Worm (Caenorhabditis elegans): ENCODE data around the gene aco-2.

aco-2 gene

DNA sequence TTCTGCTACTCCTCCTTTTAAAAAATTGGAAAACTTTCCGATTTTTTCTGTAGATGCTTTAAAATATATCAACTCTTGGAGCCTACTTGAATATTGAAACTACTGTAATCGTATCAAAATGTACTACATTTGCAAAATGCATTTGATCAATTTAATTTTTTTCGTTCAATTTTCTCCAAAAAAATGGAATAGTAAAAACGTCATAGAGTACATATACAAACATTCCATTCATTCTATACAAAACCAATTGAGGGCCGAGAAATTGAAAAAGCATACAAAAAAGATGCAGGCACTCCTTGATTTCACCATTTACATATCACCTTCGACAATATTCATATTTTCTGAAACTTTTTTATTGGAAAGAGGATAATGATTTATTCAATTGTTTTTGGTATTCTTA lies 30.6 kb downstream of the aco-2 start, which contains the start of gene C06G4.6:
C06G4.6 (plus strand) TSS at position 301 of the 400 bp plus-strand sequence.
- TF ChIP-seq Y5F2A.4 (GFP tag; optimal IDR thresholded peaks at IDR 0.05): no peak
- TF ChIP-seq aha-1 (tag): peak; percentile 29

DNA sequence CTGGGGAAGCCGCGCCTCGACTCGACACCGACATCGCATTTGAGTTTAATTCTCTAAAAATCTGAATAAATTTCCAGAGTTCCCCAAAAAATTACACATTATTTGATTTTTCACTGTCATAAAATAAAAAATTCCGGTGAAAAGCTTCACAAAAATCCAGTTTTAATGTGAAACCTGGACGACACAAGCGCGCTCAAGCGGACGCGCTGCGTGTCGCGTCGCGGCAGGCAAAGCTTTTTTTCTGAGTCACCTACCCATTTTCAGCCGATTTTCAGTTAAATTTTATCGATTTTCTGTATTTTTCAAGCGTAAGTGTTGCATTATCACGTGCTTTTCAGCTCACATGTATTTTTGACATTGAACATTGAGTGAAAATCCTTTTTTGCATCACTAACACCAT lies 36.3 kb downstream of the aco-2 start, which contains the start of gene cit-1.1:
cit-1.1 (minus strand) TSS at position 53 of the 400 bp plus-strand sequence.
- TF ChIP-seq dpl-1 (GFP tag; optimal IDR thresholded peaks at IDR 0.05) (peak; percentile 37), aha-1 (tag) (peak; percentile 92), lin-38 (GFP tag; IDR thresholded peaks at IDR 0.05) (peak; percentile 81), lsy-2 (tag; optimal IDR thresholded peaks at IDR 0.05) (peak in 1 of 2 experiments; percentile 35), mes-2 (tag; optimal IDR thresholded peaks at IDR 0.05; ENCODE audit: poor library complexity, severe bottlenecking) (no peak), set-16 (GFP tag; IDR thresholded peaks at IDR 0.05) (no peak), F10B5.3 (tag; optimal IDR thresholded peaks at IDR 0.05) (no peak), nhr-11 (tag; optimal IDR thresholded peaks at IDR 0.05) (no peak)

ce11 chrIII:8010260-8010822 lies 36.8 kb downstream of the aco-2 start, which contains the start of gene cit-1.2:
cit-1.2 (plus strand) TSS chrIII:8010772.
- TF ChIP-seq daf-19 (GFP tag; conservative IDR thresholded peaks at IDR 0.05) (no peak), daf-12 (tag; optimal IDR thresholded peaks at IDR 0.05) (no peak), mdl-1 (tag; optimal IDR thresholded peaks at IDR 0.05) (no peak), zip-2 (tag; optimal IDR thresholded peaks at IDR 0.05) (peak; percentile 51)

ce11 chrIII:8013582-8013981 lies 40.1 kb downstream of the aco-2 start:
- TF ChIP-seq F10B5.3 (tag; optimal IDR thresholded peaks at IDR 0.05) (no peak), gei-8 (GFP tag; optimal IDR thresholded peaks at IDR 0.05) (no peak), dve-1 (tag; optimal IDR thresholded peaks at IDR 0.05; ENCODE audit: insufficient read depth) (no peak), F49E8.2 (tag; optimal IDR thresholded peaks at IDR 0.05; ENCODE audit: borderline replicate concordance) (no peak), attf-4 (tag; optimal IDR thresholded peaks at IDR 0.05) (no peak), ZK337.2 (GFP tag; IDR thresholded peaks at IDR 0.05) (no peak), unc-62 (GFP tag; optimal IDR thresholded peaks at IDR 0.05 in 1 of 2) (no peak), unc-62 (tag; optimal IDR thresholded peaks at IDR 0.05) (no peak)

- TF ChIP-seq egl-27 (tag; optimal IDR thresholded peaks at IDR 0.05) (no peak), aha-1 (tag) (peak; percentile 42)
Measured at ce11 chrIII:8016438-8016837, 42.9 kb downstream of the aco-2 start, which contains the start of gene F44B9.5. F44B9.5 (minus strand) TSS chrIII:8016538.

- TF ChIP-seq daf-16 (GFP tag; optimal IDR thresholded peaks at IDR 0.05) (no peak), daf-16 (tag; optimal IDR thresholded peaks at IDR 0.05) (peak; percentile 96), madf-9 (GFP tag; conservative IDR thresholded peaks at IDR 0.05) (no peak), snpc-4 (tag; optimal IDR thresholded peaks at IDR 0.05) (no peak)
Measured at ce11 chrIII:8017053-8017452, 43.5 kb downstream of the aco-2 start.

- TF ChIP-seq lsy-2 (tag; optimal IDR thresholded peaks at IDR 0.05) (peak in 1 of 2 experiments; percentile 90), madf-9 (GFP tag; conservative IDR thresholded peaks at IDR 0.05) (0 out of 2 replicates have a peak, but pooled peaks have one; percentile 21), hlh-30 (tag; optimal IDR thresholded peaks at IDR 0.05; ENCODE audit: insufficient read depth) (peak; percentile 78), ZK337.2 (GFP tag; IDR thresholded peaks at IDR 0.05) (no peak), nhr-42 (GFP tag; IDR thresholded peaks at IDR 0.05) (0 out of 2 replicates have a peak, but pooled peaks have one; percentile 20), unc-39 (tag; optimal IDR thresholded peaks at IDR 0.05) (no peak), hlh-11 (tag; optimal IDR thresholded peaks at IDR 0.05) (peak; percentile 91), mep-1 (tag; optimal IDR thresholded peaks at IDR 0.05) (peak; percentile 79), spr-1 (tag; optimal IDR thresholded peaks at IDR 0.05) (no peak), ctbp-1 (GFP tag; IDR thresholded peaks at IDR 0.05) (no peak), ZK546.5 (tag; optimal IDR thresholded peaks at IDR 0.05) (no peak), lin-39 (tag; optimal IDR thresholded peaks at IDR 0.05) (no peak), F37D6.2 (tag; optimal IDR thresholded peaks at IDR 0.05) (peak; percentile 24), fos-1 (tag; optimal IDR thresholded peaks at IDR 0.05) (no peak), ceh-28 (tag; optimal IDR thresholded peaks at IDR 0.05) (peak; percentile 58), pha-4 (GFP tag; IDR thresholded peaks at IDR 0.05) (no peak), pha-4 (tag; optimal IDR thresholded peaks at IDR 0.05) (peak; percentile 74), mxl-3 (GFP tag; optimal IDR thresholded peaks at IDR 0.05) (peak; percentile 62)
Measured at ce11 chrIII:8020823-8021332, 47.4 kb downstream of the aco-2 start, which contains the start of gene lin-36. lin-36 (minus strand) TSS chrIII:8020873.

All from whole organism, L4 larva.